Fruit fly (Drosophila melanogaster) Kc167 (cell line): ENCODE data around the gene grp.

Experiments used
- Myc ChIP-seq: fragments of >200 bp; optimal IDR thresholded peaks from 2 replicates; lab custom pipeline; 2017; ENCODE audit warnings: missing external identifiers
- Sin3A ChIP-seq: fragments of >200 bp; optimal IDR thresholded peaks from 2 replicates; lab custom pipeline; 2018; ENCODE audit warnings: missing external identifiers
- h ChIP-seq: fragments of >200 bp; optimal IDR thresholded peaks from 3 replicates; lab custom pipeline; 2018; ENCODE audit warnings: missing external identifiers
- psq ChIP-seq: fragments of >200 bp; optimal IDR thresholded peaks from 2 replicates; lab custom pipeline; 2017; ENCODE audit warnings: missing external identifiers

dm6 chr2L:16645479-16646302 lies 34.2 kb upstream of the grp start:
- TF ChIP-seq h (lab: Kevin White, UChicago), result no peak
- no peak for TF ChIP-seq Myc
- TF ChIP-seq psq, result no peak
- TF ChIP-seq Sin3A (lab: Kevin White, UChicago), result no peak
